Worm (Caenorhabditis elegans) whole organism, L1 larva: ENCODE results near the gene gst-39.

Experiments
- blmp-1 ChIP-seq: fragments of 150-350 bp; optimal IDR thresholded peaks from 2 replicates; lab custom pipeline; 2014; ENCODE audit warnings: missing biosample characterization, missing genetic modification characterization
- ceh-88 ChIP-seq: fragments of 200-800 bp; sonication (Bioruptor generic); IDR thresholded peaks from 2 replicates; pipeline ENCODE4 v1.3.6; 2022; ENCODE audit warnings: missing genetic modification characterization, missing compliant biosample characterization
- ces-1 ChIP-seq: fragments of 150-350 bp; optimal IDR thresholded peaks from 2 replicates; lab custom pipeline; 2014; ENCODE audit warnings: missing biosample characterization, missing genetic modification reagents, missing genetic modification characterization
- lsy-2 ChIP-seq, 2 experiments: fragments of 150-350 bp; optimal IDR thresholded peaks; 2 replicates each; lab custom pipeline; 2014; ENCODE audit warnings: missing biosample characterization in 2 of 2, missing genetic modification characterization in 2 of 2
- nhr-237 ChIP-seq: fragments of 150-350 bp; optimal IDR thresholded peaks from 2 replicates; lab custom pipeline; 2014; ENCODE audit warnings: missing biosample characterization, missing genetic modification characterization
- nhr-28 ChIP-seq: fragments of 150-350 bp; optimal IDR thresholded peaks from 2 replicates; lab custom pipeline; 2014; ENCODE audit warnings: missing biosample characterization, missing genetic modification characterization
- nhr-76 ChIP-seq: sonication (generic microtip); optimal IDR thresholded peaks from 2 replicates; lab custom pipeline; 2017; ENCODE audit warnings: missing biosample characterization, missing genetic modification characterization
- nhr-77 ChIP-seq: fragments of 150-350 bp; optimal IDR thresholded peaks from 2 replicates; lab custom pipeline; 2014; ENCODE audit warnings: missing biosample characterization, missing genetic modification characterization
- swsn-7 ChIP-seq: sonication (generic microtip); optimal IDR thresholded peaks from 2 replicates; lab custom pipeline; 2016; ENCODE audit warnings: missing genetic modification characterization, missing compliant biosample characterization
- unc-62 ChIP-seq: fragments of 150-350 bp; optimal IDR thresholded peaks from 2 replicates; lab custom pipeline; 2014; ENCODE audit warnings: missing biosample characterization, missing genetic modification reagents, missing genetic modification characterization

- no peak for TF ChIP-seq nhr-28 (tag; lab: Kevin White, UChicago)
- no peak for TF ChIP-seq nhr-76 (tag; lab: Kevin White, UChicago)
- TF ChIP-seq nhr-77, result no peak
- no peak for TF ChIP-seq ceh-88 (GFP tag; lab: Robert Waterston, UW)
- no peak for TF ChIP-seq nhr-237 (tag; lab: Kevin White, UChicago)
- no peak for TF ChIP-seq lsy-2 (tag; optimal IDR thresholded peaks at IDR 0.05; lab: Kevin White, UChicago)
- TF ChIP-seq unc-62, result no peak
- no peak for TF ChIP-seq ces-1 (GFP tag; lab: Kevin White, UChicago)
- TF ChIP-seq swsn-7 (tag; lab: Kevin White, UChicago), result no peak
- TF ChIP-seq blmp-1 (tag; lab: Kevin White, UChicago), result no peak
Measured at ce11 chrII:15175643-15176042, 3.9 kb upstream of the gst-39 start, which contains the start of gene Y53F4B.36.
